Fruit fly (Drosophila melanogaster) whole organism, embryonic: ENCODE measurements around the gene CG11095.

Experiments
- Aef1 ChIP-seq: fragments of 200-800 bp; sonication (Bioruptor generic); IDR thresholded peaks from 3 replicates; pipeline ENCODE4 v1.3.6; 2022; ENCODE audit warnings: missing biosample characterization, missing genetic modification characterization
- CG14860 ChIP-seq: fragments of 200-800 bp; sonication (Bioruptor generic); IDR thresholded peaks from 3 replicates; pipeline ENCODE4 v1.3.6; 2022; ENCODE audit warnings: missing biosample characterization, missing genetic modification characterization; ENCODE audit not compliant: partially characterized antibody
- CG17328 ChIP-seq: fragments of 200-800 bp; sonication (Bioruptor generic); IDR thresholded peaks from 2 replicates; pipeline ENCODE4 v1.3.6; 2022; ENCODE audit warnings: missing biosample characterization, missing genetic modification characterization
- CG17385 ChIP-seq: fragments of 200-800 bp; sonication (Bioruptor generic); optimal IDR thresholded peaks from 3 replicates; lab custom pipeline; 2018; ENCODE audit warnings: missing biosample characterization, mild to moderate bottlenecking, missing genetic modification characterization
- CG18619 ChIP-seq: fragments of 200-800 bp; sonication (Bioruptor generic); optimal IDR thresholded peaks from 3 replicates; lab custom pipeline; 2017; ENCODE audit warnings: missing biosample characterization, mild to moderate bottlenecking, missing genetic modification characterization
- CG2116 ChIP-seq: fragments of 200-800 bp; sonication (Bioruptor generic); optimal IDR thresholded peaks from 3 replicates; lab custom pipeline; 2018; ENCODE audit warnings: missing biosample characterization, mild to moderate bottlenecking, missing genetic modification characterization
- CG34422 ChIP-seq: fragments of 200-800 bp; sonication (Bioruptor generic); IDR thresholded peaks from 3 replicates; pipeline ENCODE4 v1.3.6; 2022; ENCODE audit warnings: missing biosample characterization, missing genetic modification characterization
- CG6689 ChIP-seq: fragments of 200-800 bp; sonication (Bioruptor generic); IDR thresholded peaks from 2 replicates; pipeline ENCODE4 v1.3.6; 2022; ENCODE audit warnings: missing biosample characterization, missing genetic modification characterization
- CG6765 ChIP-seq: fragments of 200-800 bp; sonication (Bioruptor generic); optimal IDR thresholded peaks from 3 replicates; lab custom pipeline; 2017; ENCODE audit warnings: missing biosample characterization, mild to moderate bottlenecking, missing genetic modification characterization
- CG6791 ChIP-seq: fragments of 200-800 bp; sonication (Bioruptor generic); IDR thresholded peaks from 3 replicates; pipeline ENCODE4 v1.3.6; 2022; ENCODE audit warnings: missing biosample characterization, missing genetic modification characterization; ENCODE audit not compliant: partially characterized antibody
- CG7271 ChIP-seq: fragments of 200-800 bp; sonication (Bioruptor generic); optimal IDR thresholded peaks from 2 replicates; lab custom pipeline; 2018; ENCODE audit warnings: missing biosample characterization, mild to moderate bottlenecking, missing genetic modification characterization, moderate library complexity
- CG7357 ChIP-seq: fragments of 200-800 bp; sonication (Bioruptor generic); IDR thresholded peaks from 3 replicates; pipeline ENCODE4 v1.3.6; 2022; ENCODE audit warnings: missing biosample characterization, missing genetic modification characterization
- CG9437 ChIP-seq: fragments of 200-800 bp; sonication (Bioruptor generic); optimal IDR thresholded peaks from 2 replicates; lab custom pipeline; 2018; ENCODE audit warnings: missing biosample characterization, mild to moderate bottlenecking, missing genetic modification characterization
- CG9876 ChIP-seq: fragments of 200-800 bp; sonication (Bioruptor generic); optimal IDR thresholded peaks from 2 replicates; lab custom pipeline; 2016; ENCODE audit warnings: missing biosample characterization, missing genetic modification characterization
- Camta ChIP-seq: fragments of 200-800 bp; sonication (Bioruptor generic); optimal IDR thresholded peaks from 2 replicates; lab custom pipeline; 2016; ENCODE audit warnings: missing biosample characterization, missing genetic modification characterization
- D19B ChIP-seq: fragments of 200-800 bp; sonication (Bioruptor generic); optimal IDR thresholded peaks from 2 replicates; lab custom pipeline; 2017; ENCODE audit warnings: missing biosample characterization, mild to moderate bottlenecking, missing genetic modification characterization
- Dbx ChIP-seq: fragments of 200-800 bp; sonication (Bioruptor generic); IDR thresholded peaks from 3 replicates; pipeline ENCODE4 v1.3.6; 2022; ENCODE audit warnings: missing biosample characterization, missing genetic modification characterization
- Dip3 ChIP-seq: fragments of 200-800 bp; sonication (Bioruptor generic); optimal IDR thresholded peaks from 3 replicates; lab custom pipeline; 2016; ENCODE audit warnings: missing biosample characterization, missing genetic modification characterization
- Doc2 ChIP-seq: fragments of 200-800 bp; sonication (Bioruptor generic); IDR thresholded peaks from 2 replicates; pipeline ENCODE4 v1.3.6; 2022; ENCODE audit warnings: missing biosample characterization, missing genetic modification characterization
- Dp ChIP-seq: fragments of 200-800 bp; sonication (Bioruptor generic); optimal IDR thresholded peaks from 2 replicates; lab custom pipeline; 2018; ENCODE audit warnings: missing biosample characterization, mild to moderate bottlenecking, missing genetic modification characterization, moderate library complexity
- E2f2 ChIP-seq: fragments of 200-800 bp; sonication (Bioruptor generic); IDR thresholded peaks from 2 replicates; pipeline ENCODE4 v1.3.6; 2022; ENCODE audit warnings: missing biosample characterization, missing genetic modification characterization
- Hey ChIP-seq: fragments of 200-800 bp; sonication (Bioruptor generic); optimal IDR thresholded peaks from 3 replicates; lab custom pipeline; 2018; ENCODE audit warnings: missing biosample characterization, mild to moderate bottlenecking, missing genetic modification characterization
- Lpt ChIP-seq: fragments of >200 bp; optimal IDR thresholded peaks from 2 replicates; lab custom pipeline; 2018; ENCODE audit warnings: missing biosample characterization, missing genetic modification characterization
- Meics ChIP-seq: fragments of 200-800 bp; sonication (Bioruptor generic); optimal IDR thresholded peaks from 2 replicates; lab custom pipeline; 2017; ENCODE audit warnings: missing biosample characterization, mild to moderate bottlenecking, missing genetic modification characterization
- Nf-YB ChIP-seq: fragments of 200-800 bp; sonication (Bioruptor generic); optimal IDR thresholded peaks from 3 replicates; lab custom pipeline; 2019; ENCODE audit warnings: missing biosample characterization, mild to moderate bottlenecking, missing genetic modification characterization, moderate library complexity
- Nf-YC ChIP-seq: fragments of 200-800 bp; optimal IDR thresholded peaks from 3 replicates; lab custom pipeline; 2019; ENCODE audit warnings: missing biosample characterization, mild to moderate bottlenecking, missing genetic modification characterization, moderate library complexity
- Rfx ChIP-seq: fragments of 200-800 bp; sonication (Bioruptor generic); IDR thresholded peaks from 2 replicates; pipeline ENCODE4 v1.3.6; 2022; ENCODE audit warnings: missing biosample characterization, missing genetic modification characterization
- Scr ChIP-seq: fragments of 200-800 bp; sonication (Bioruptor generic); IDR thresholded peaks from 2 replicates; pipeline ENCODE4 v1.3.6; 2022; ENCODE audit warnings: missing biosample characterization, missing genetic modification characterization; ENCODE audit not compliant: partially characterized antibody
- Tbp ChIP-seq: fragments of >200 bp; optimal IDR thresholded peaks from 2 replicates; lab custom pipeline; 2018; ENCODE audit warnings: missing biosample characterization, missing genetic modification characterization
- abd-A ChIP-seq: fragments of 200-800 bp; sonication (Bioruptor generic); optimal IDR thresholded peaks from 3 replicates; lab custom pipeline; 2019; ENCODE audit warnings: missing biosample characterization, mild to moderate bottlenecking, missing genetic modification characterization, moderate library complexity
- ac ChIP-seq: fragments of 200-800 bp; sonication (Bioruptor generic); optimal IDR thresholded peaks from 3 replicates; lab custom pipeline; 2017; ENCODE audit warnings: missing biosample characterization, mild to moderate bottlenecking, missing genetic modification characterization
- ash1 ChIP-seq: fragments of 200-800 bp; sonication (Bioruptor generic); optimal IDR thresholded peaks from 2 replicates; lab custom pipeline; 2018; ENCODE audit warnings: missing biosample characterization, mild to moderate bottlenecking, missing genetic modification characterization
- br ChIP-seq: fragments of >200 bp; optimal IDR thresholded peaks from 2 replicates; lab custom pipeline; 2017
- btn ChIP-seq: fragments of 200-800 bp; sonication (Bioruptor generic); optimal IDR thresholded peaks from 2 replicates; lab custom pipeline; 2016; ENCODE audit warnings: missing biosample characterization, missing genetic modification characterization
- danr ChIP-seq: fragments of 200-800 bp; sonication (Bioruptor generic); IDR thresholded peaks from 2 replicates; pipeline ENCODE4 v1.3.6; 2022; ENCODE audit warnings: missing biosample characterization, missing genetic modification characterization
- exex ChIP-seq: fragments of 200-800 bp; sonication (Bioruptor generic); optimal IDR thresholded peaks from 4 replicates; lab custom pipeline; 2018; ENCODE audit warnings: missing biosample characterization, mild to moderate bottlenecking, missing genetic modification characterization, moderate library complexity
- fd3F ChIP-seq: fragments of 200-800 bp; sonication (Bioruptor generic); optimal IDR thresholded peaks from 2 replicates; lab custom pipeline; 2018; ENCODE audit warnings: missing biosample characterization, mild to moderate bottlenecking, missing genetic modification characterization, moderate library complexity
- gfzf ChIP-seq: fragments of 200-800 bp; sonication (Bioruptor generic); optimal IDR thresholded peaks from 2 replicates; lab custom pipeline; 2016; ENCODE audit warnings: missing biosample characterization, mild to moderate bottlenecking, missing genetic modification characterization, moderate library complexity
- h ChIP-seq: fragments of >200 bp; optimal IDR thresholded peaks from 2 replicates; lab custom pipeline; 2017
- kay ChIP-seq: fragments of 200-800 bp; sonication (Bioruptor generic); optimal IDR thresholded peaks from 2 replicates; lab custom pipeline; 2016; ENCODE audit warnings: missing biosample characterization, missing genetic modification characterization
- lab ChIP-seq: fragments of 200-800 bp; sonication (Bioruptor generic); optimal IDR thresholded peaks from 3 replicates; lab custom pipeline; 2017; ENCODE audit warnings: missing biosample characterization, missing genetic modification characterization, mild to moderate bottlenecking, moderate library complexity, missing genetic modification reagents
- maf-S ChIP-seq: fragments of 200-800 bp; sonication (Bioruptor generic); optimal IDR thresholded peaks from 2 replicates; lab custom pipeline; 2016; ENCODE audit warnings: missing biosample characterization, missing genetic modification characterization
- salm ChIP-seq: fragments of 200-800 bp; sonication (Bioruptor generic); optimal IDR thresholded peaks from 2 replicates; lab custom pipeline; 2018; ENCODE audit warnings: missing biosample characterization, mild to moderate bottlenecking, missing genetic modification characterization
- sd ChIP-seq: fragments of 200-800 bp; sonication (Bioruptor generic); optimal IDR thresholded peaks from 3 replicates; lab custom pipeline; 2018; ENCODE audit warnings: missing biosample characterization, mild to moderate bottlenecking, missing genetic modification characterization, moderate library complexity
- seq ChIP-seq: fragments of 200-800 bp; sonication (Bioruptor generic); IDR thresholded peaks from 2 replicates; pipeline ENCODE4 v1.3.6; 2022; ENCODE audit warnings: missing biosample characterization, missing genetic modification characterization
- sna ChIP-seq: fragments of 200-800 bp; sonication (Bioruptor generic); IDR thresholded peaks from 2 replicates; pipeline ENCODE4 v1.3.6; 2022; ENCODE audit warnings: missing biosample characterization, missing genetic modification characterization; ENCODE audit not compliant: partially characterized antibody
- so ChIP-seq: fragments of 200-800 bp; sonication (Bioruptor generic); IDR thresholded peaks from 3 replicates; pipeline ENCODE4 v1.3.6; 2022; ENCODE audit warnings: missing biosample characterization, missing genetic modification characterization
- trem ChIP-seq: fragments of 200-800 bp; optimal IDR thresholded peaks from 3 replicates; lab custom pipeline; 2019; ENCODE audit warnings: missing biosample characterization, mild to moderate bottlenecking, missing genetic modification characterization, moderate library complexity
- trh ChIP-seq: fragments of 200-800 bp; sonication (Bioruptor generic); optimal IDR thresholded peaks from 2 replicates; lab custom pipeline; 2016; ENCODE audit warnings: missing biosample characterization, missing genetic modification characterization
- unpg ChIP-seq: fragments of 200-800 bp; sonication (Bioruptor generic); optimal IDR thresholded peaks from 3 replicates; lab custom pipeline; 2018; ENCODE audit warnings: missing biosample characterization, mild to moderate bottlenecking, missing genetic modification characterization, moderate library complexity
- zen ChIP-seq: fragments of 200-800 bp; sonication (Bioruptor generic); optimal IDR thresholded peaks from 3 replicates; lab custom pipeline; 2018; ENCODE audit warnings: missing biosample characterization, mild to moderate bottlenecking, missing genetic modification characterization, moderate library complexity
- zfh1 ChIP-seq: fragments of 200-800 bp; sonication (Bioruptor generic); IDR thresholded peaks from 3 replicates; pipeline ENCODE4 v1.3.6; 2022; ENCODE audit warnings: missing biosample characterization, missing genetic modification characterization
- zfh2 ChIP-seq: fragments of 200-800 bp; sonication (Bioruptor generic); optimal IDR thresholded peaks from 2 replicates; lab custom pipeline; 2016; ENCODE audit warnings: missing biosample characterization, missing genetic modification characterization

Gene CG11095

dm6 chrX:13838255-13838654, 26.8 kb downstream of the CG11095 start (continued):
- TF ChIP-seq exex (tag; lab: Kevin White, UChicago) = no peak
- no peak for TF ChIP-seq Scr (GFP tag; lab: Robert Waterston, UW)
- TF ChIP-seq ac = no peak
- TF ChIP-seq CG17328 = no peak
- no peak for TF ChIP-seq ash1
- no peak for TF ChIP-seq Tbp (GFP tag; lab: Kevin White, UChicago)
- no peak for TF ChIP-seq CG34422
- no peak for TF ChIP-seq gfzf
- no peak for TF ChIP-seq Doc2 (GFP tag; lab: Robert Waterston, UW)
- TF ChIP-seq unpg (GFP tag; lab: Kevin White, UChicago) = peak; percentile 18
- TF ChIP-seq Rfx = peak; percentile 39; the same call in 1 of the 2 replicates
- no peak for TF ChIP-seq Camta (GFP tag; lab: Kevin White, UChicago)
- no peak for TF ChIP-seq CG6765
- no peak for TF ChIP-seq sd
- TF ChIP-seq Lpt (GFP tag; lab: Kevin White, UChicago) = no peak
- TF ChIP-seq CG6689 = no peak
- TF ChIP-seq seq = no peak
- TF ChIP-seq Nf-YC (tag; lab: Kevin White, UChicago) = no peak
- no peak for TF ChIP-seq kay (GFP tag; lab: Kevin White, UChicago)
- TF ChIP-seq h (lab: Kevin White, UChicago) = no peak
- TF ChIP-seq CG7271 = no peak
- TF ChIP-seq CG2116 (GFP tag; lab: Kevin White, UChicago) = no peak
- TF ChIP-seq Meics (GFP tag; lab: Kevin White, UChicago) = peak; percentile 16
- TF ChIP-seq so = no peak
- TF ChIP-seq Hey (tag; lab: Kevin White, UChicago) = no peak
- no peak for TF ChIP-seq trem
- TF ChIP-seq CG7357 (GFP tag; lab: Robert Waterston, UW) = no peak
- TF ChIP-seq maf-S (GFP tag; lab: Kevin White, UChicago) = no peak
- no peak for TF ChIP-seq zfh1 (GFP tag; lab: Robert Waterston, UW)
- no peak for TF ChIP-seq abd-A (tag; lab: Kevin White, UChicago)
- TF ChIP-seq Dip3 (GFP tag; lab: Kevin White, UChicago) = no peak
- TF ChIP-seq trh = no peak
- TF ChIP-seq E2f2 = peak; percentile 18; the same call in 1 of the 2 replicates
- TF ChIP-seq CG14860 (GFP tag; lab: Robert Waterston, UW) = no peak
- peak; percentile 28; the same call in 2 of the 3 replicates for TF ChIP-seq Aef1 (GFP tag; lab: Robert Waterston, UW)
- no peak for TF ChIP-seq CG18619
- TF ChIP-seq CG6791 (GFP tag; lab: Robert Waterston, UW) = no peak
- TF ChIP-seq CG9437 (GFP tag; lab: Kevin White, UChicago) = no peak
- TF ChIP-seq fd3F (GFP tag; lab: Kevin White, UChicago) = no peak
- TF ChIP-seq Dbx = 0 out of 3 replicates have a peak, but pooled peaks have one; percentile 17
- TF ChIP-seq sna (GFP tag; lab: Robert Waterston, UW) = no peak
- TF ChIP-seq salm (tag; lab: Kevin White, UChicago) = no peak
- no peak for TF ChIP-seq Dp
- no peak for TF ChIP-seq Nf-YB (GFP tag; lab: Kevin White, UChicago)
- TF ChIP-seq btn = no peak
- no peak for TF ChIP-seq CG17385 (GFP tag; lab: Kevin White, UChicago)
- no peak for TF ChIP-seq zfh2 (GFP tag; lab: Kevin White, UChicago)
- no peak for TF ChIP-seq danr (GFP tag; lab: Robert Waterston, UW)
- no peak for TF ChIP-seq br
- peak; percentile 16 for TF ChIP-seq lab
- TF ChIP-seq CG9876 (GFP tag; lab: Kevin White, UChicago) = no peak
- TF ChIP-seq D19B (GFP tag; lab: Kevin White, UChicago) = no peak
- TF ChIP-seq zen (tag; lab: Kevin White, UChicago) = no peak
